Fruit fly (Drosophila melanogaster): ENCODE results near the gene Ets97D.

DNA sequence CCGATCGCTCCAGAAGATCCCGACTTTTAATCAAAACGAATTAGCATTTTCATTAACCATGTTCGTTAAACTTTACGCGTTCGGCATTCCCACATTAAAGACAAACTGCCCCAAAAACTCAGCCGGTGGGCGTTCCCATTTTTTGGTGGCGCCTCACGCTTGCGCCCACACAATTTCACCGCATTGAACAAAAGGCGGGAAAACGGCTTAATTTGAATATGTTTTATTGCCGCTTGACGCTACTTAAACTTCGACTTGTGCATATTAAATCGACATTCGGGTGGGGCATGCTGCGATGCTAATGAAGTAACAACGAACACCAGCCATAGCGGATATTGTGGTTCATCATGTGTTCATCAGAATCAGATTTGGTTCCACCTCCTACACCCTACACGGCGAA lies 23.8 kb upstream of the Ets97D start:
- TF ChIP-seq CG11617 (GFP tag; optimal IDR thresholded peaks at IDR 0.05) (no peak), CG33017 (tag; optimal IDR thresholded peaks at IDR 0.05) (no peak), ovo (GFP tag; optimal IDR thresholded peaks at IDR 0.05) (no peak), kay (GFP tag; ENCODE audit: borderline replicate concordance) (no peak), CG12768 (GFP tag; optimal IDR thresholded peaks at IDR 0.05) (no peak), Crg-1 (GFP tag; optimal IDR thresholded peaks at IDR 0.05) (no peak), CG5204 (GFP tag; optimal IDR thresholded peaks at IDR 0.05) (no peak), Mnt (GFP tag; optimal IDR thresholded peaks at IDR 0.05) (no peak), pad (GFP tag; optimal IDR thresholded peaks at IDR 0.05) (no peak), CG14711 (tag; optimal IDR thresholded peaks at IDR 0.05) (no peak)

All from whole organism, adult.